Worm (Caenorhabditis elegans): Measurements from ENCODE around the gene ogt-1.
A peak's percentile ranks its signal among the peaks of the same experiment; 100 is the strongest.

Gene ogt-1

DNA sequence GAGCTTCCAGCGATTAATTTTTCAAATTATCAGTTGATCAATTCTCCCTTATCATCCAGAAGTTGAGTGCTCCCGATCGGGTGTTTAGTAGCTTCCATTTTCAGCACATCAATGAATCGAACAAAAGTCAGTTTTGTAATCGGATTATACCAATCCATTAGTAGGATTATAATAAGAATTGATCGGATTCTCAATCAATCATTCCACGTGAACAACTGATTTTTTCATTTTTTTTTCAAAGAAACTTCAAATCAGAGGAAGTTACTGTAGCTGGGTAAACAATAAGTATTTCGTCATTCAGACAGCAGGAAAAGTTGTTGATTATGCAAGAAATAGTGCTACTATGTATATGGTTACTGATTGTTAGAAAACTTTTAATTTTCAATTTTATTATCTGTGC lies 46.7 kb downstream of the ogt-1 start (continued):
- TF ChIP-seq unc-39 (tag; optimal IDR thresholded peaks at IDR 0.05) (no peak), set-16 (GFP tag; IDR thresholded peaks at IDR 0.05) (no peak), fkh-10 (GFP tag; optimal IDR thresholded peaks at IDR 0.05) (no peak), unc-130 (GFP tag; optimal IDR thresholded peaks at IDR 0.05) (no peak), nhr-77 (tag; optimal IDR thresholded peaks at IDR 0.05) (no peak), dmd-6 (GFP tag; IDR thresholded peaks at IDR 0.05) (peak; percentile 14; the same call in 1 of the 2 replicates), ZK337.2 (GFP tag; IDR thresholded peaks at IDR 0.05) (no peak)

DNA sequence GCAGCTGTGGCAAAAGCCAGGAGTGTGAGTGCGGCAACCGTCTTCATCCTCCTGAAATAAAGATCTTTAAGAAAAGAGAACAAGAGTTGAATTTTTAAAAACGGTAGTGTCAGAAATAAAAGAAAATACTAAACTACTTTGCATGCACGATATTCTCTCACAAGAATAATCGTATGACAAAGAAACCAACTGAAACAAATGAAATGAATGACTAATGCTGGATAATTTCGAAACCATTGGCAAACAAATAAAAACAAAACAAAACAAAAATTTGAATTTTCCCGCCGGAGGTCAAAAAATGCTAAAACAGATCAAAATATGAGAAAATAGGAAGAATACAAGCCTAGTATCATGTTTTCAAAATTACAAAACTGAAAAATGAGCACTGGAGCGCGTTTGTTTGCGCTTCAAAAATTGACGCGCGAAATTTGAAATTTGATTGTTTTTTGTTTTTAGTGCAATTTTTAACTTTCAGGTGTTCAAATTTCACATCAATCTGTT lies 49.6 kb downstream of the ogt-1 start, which contains the start of gene cpg-2:
Gene cpg-2 (minus strand): TSS at position 51 of the 501 bp plus-strand sequence.
- no peak for TF ChIP-seq ZK546.5 (tag; optimal IDR thresholded peaks at IDR 0.05)
- TF ChIP-seq ztf-11 (tag; optimal IDR thresholded peaks at IDR 0.05), result no peak
- TF ChIP-seq snpc-1.2 (GFP tag; IDR thresholded peaks at IDR 0.05), result peak; percentile 39; the same call in 1 of the 2 replicates
- peak; percentile 82 for TF ChIP-seq F49E8.2 (tag; optimal IDR thresholded peaks at IDR 0.05; ENCODE audit: borderline replicate concordance)
- peak; percentile 96 for TF ChIP-seq unc-130 (GFP tag; optimal IDR thresholded peaks at IDR 0.05)
- TF ChIP-seq Y48G9A.11 (GFP tag; IDR thresholded peaks at IDR 0.05), result peak; percentile 86
- no peak for TF ChIP-seq spr-1 (tag; optimal IDR thresholded peaks at IDR 0.05)
- peak; percentile 90 for TF ChIP-seq lin-38 (GFP tag; IDR thresholded peaks at IDR 0.05)

DNA sequence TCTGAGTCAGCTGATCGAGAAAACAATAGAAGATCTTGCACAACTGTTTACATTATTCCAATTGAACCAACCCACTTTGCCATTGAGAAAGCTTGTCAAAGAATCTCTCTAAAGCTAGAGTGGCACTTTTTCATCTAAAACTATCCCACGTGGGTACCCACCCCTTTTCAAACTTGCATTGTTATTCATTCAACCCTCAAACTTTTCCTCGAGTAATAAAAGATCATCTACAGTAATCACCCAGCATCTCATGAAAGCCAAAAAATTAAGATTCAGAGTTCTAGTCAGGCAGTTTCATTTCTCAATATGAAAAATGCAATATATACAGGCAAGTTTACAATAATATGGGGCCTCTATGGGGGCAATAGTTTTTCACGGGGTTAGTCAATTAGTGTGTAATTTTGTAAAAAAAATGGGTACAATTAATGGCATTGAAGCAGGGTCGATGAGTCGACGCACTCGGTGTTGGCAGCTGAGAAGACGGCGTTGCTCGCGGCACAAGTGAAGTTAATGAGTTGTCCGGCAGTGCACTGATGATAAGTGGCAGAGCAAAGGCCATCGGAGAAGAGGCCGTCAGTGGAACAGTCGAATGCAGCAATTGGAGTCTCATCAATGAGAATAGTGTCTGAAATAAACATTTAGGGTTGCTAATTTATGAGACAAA lies 51.7 kb downstream of the ogt-1 start:
- TF ChIP-seq spr-3 (GFP tag; optimal IDR thresholded peaks at IDR 0.05) (no peak), daf-12 (tag; optimal IDR thresholded peaks at IDR 0.05) (no peak), D1046.2 (GFP tag; IDR thresholded peaks at IDR 0.05) (0 out of 2 replicates have a peak, but pooled peaks have one; percentile 13), set-16 (GFP tag; IDR thresholded peaks at IDR 0.05) (no peak), F44E2.7 (GFP tag; IDR thresholded peaks at IDR 0.05) (no peak), R02D3.7 (tag; optimal IDR thresholded peaks at IDR 0.05) (no peak), duxl-1 (tag; optimal IDR thresholded peaks at IDR 0.05; ENCODE audit: poor library complexity) (no peak), unc-130 (GFP tag; optimal IDR thresholded peaks at IDR 0.05) (peak; percentile 79), arid-1 (GFP tag; conservative IDR thresholded peaks at IDR 0.05) (0 out of 2 replicates have a peak, but pooled peaks have one; percentile 20), lin-1 (GFP tag; IDR thresholded peaks at IDR 0.05) (0 out of 2 replicates have a peak, but pooled peaks have one; percentile 31), lin-15B (tag; optimal IDR thresholded peaks at IDR 0.05) (no peak), unc-39 (tag; optimal IDR thresholded peaks at IDR 0.05) (no peak), Y105C5A.15 (GFP tag; IDR thresholded peaks at IDR 0.05) (0 out of 2 replicates have a peak, but pooled peaks have one; percentile 9), zfp-2 (tag; optimal IDR thresholded peaks at IDR 0.05) (no peak), madf-9 (GFP tag; conservative IDR thresholded peaks at IDR 0.05) (no peak), madf-5 (GFP tag; IDR thresholded peaks at IDR 0.05) (peak in 1 of 2 experiments; percentile 35; a peak in 1 of 4 replicates), F49E8.2 (tag; optimal IDR thresholded peaks at IDR 0.05; ENCODE audit: borderline replicate concordance) (peak; percentile 25), F37D6.2 (tag; optimal IDR thresholded peaks at IDR 0.05) (no peak), mdt-29 (GFP tag; IDR thresholded peaks at IDR 0.05) (no peak), nhr-48 (tag; optimal IDR thresholded peaks at IDR 0.05) (no peak), nhr-28 (tag; optimal IDR thresholded peaks at IDR 0.05) (no peak), mes-2 (tag; optimal IDR thresholded peaks at IDR 0.05; ENCODE audit: poor library complexity, severe bottlenecking) (no peak), lim-7 (GFP tag; IDR thresholded peaks at IDR 0.05) (0 out of 2 replicates have a peak, but pooled peaks have one; percentile 43)

DNA sequence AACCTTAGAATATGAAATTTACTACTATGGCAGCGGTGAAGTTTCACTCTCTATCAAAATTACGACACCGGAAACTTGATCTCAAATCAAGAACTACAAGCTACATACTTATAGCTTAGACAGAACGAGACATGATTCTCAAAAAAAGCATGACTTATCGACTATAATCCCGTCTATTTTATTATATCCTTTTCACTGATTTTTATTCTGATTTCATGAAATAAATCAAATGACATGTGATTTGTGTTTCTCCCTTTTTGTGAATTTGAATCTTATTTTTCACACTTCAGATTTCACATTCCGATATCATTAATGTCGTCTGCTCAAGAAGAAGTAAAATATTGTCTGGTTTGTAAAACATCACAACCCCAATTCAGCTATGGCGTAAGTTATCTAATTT lies 53.6 kb downstream of the ogt-1 start, which contains the start of gene ZK418.11:
Gene ZK418.11 (plus strand): TSS at position 289 of the 400 bp plus-strand sequence.
- no peak for TF ChIP-seq ceh-20 (GFP tag; IDR thresholded peaks at IDR 0.05)
- TF ChIP-seq ceh-62 (tag; optimal IDR thresholded peaks at IDR 0.05), result no peak
